Worm (Caenorhabditis elegans): Measurements from ENCODE around the gene sor-1.
A peak's percentile ranks its signal among the peaks of the same experiment; 100 is the strongest.

Gene sor-1

ce11 chrIII:8380645-8381044, 37.3 kb upstream of the sor-1 start, which contains the start of gene R05D3.12:
R05D3.12 (plus strand) TSS chrIII:8380945.
- TF ChIP-seq let-607 (tag; optimal IDR thresholded peaks at IDR 0.05) (no peak), attf-3 (GFP tag; conservative IDR thresholded peaks at IDR 0.05) (no peak), madf-6 (GFP tag; IDR thresholded peaks at IDR 0.05) (peak; percentile 27; the same call in 1 of the 2 replicates), Y53F4B.3 (GFP tag; IDR thresholded peaks at IDR 0.05) (no peak), hsf-1 (GFP tag; IDR thresholded peaks at IDR 0.05) (no peak), F57A8.1 (GFP tag; optimal IDR thresholded peaks at IDR 0.05) (no peak), ztf-26 (tag; optimal IDR thresholded peaks at IDR 0.05) (no peak), F49E8.2 (tag; optimal IDR thresholded peaks at IDR 0.05; ENCODE audit: insufficient read depth) (no peak), Y53G8AR.9 (GFP tag; conservative IDR thresholded peaks at IDR 0.05) (0 out of 2 replicates have a peak, but pooled peaks have one; percentile 16), nhr-179 (tag; optimal IDR thresholded peaks at IDR 0.05) (no peak), F52B5.7 (tag; optimal IDR thresholded peaks at IDR 0.05) (no peak), ceh-27 (GFP tag; optimal IDR thresholded peaks at IDR 0.05) (no peak)

ce11 chrIII:8389539-8389938, 28.4 kb upstream of the sor-1 start, which contains the start of gene ZK353.4:
ZK353.4 (minus strand) TSS chrIII:8389639.
- TF ChIP-seq Y79H2A.3 (GFP tag; conservative IDR thresholded peaks at IDR 0.05): no peak
- TF ChIP-seq madf-3 (GFP tag; IDR thresholded peaks at IDR 0.05): no peak
- TF ChIP-seq dpff-1 (tag; optimal IDR thresholded peaks at IDR 0.05): no peak
- TF ChIP-seq F57A8.1 (GFP tag; optimal IDR thresholded peaks at IDR 0.05): no peak
- TF ChIP-seq ceh-100 (GFP tag; IDR thresholded peaks at IDR 0.05): no peak
- no peak for TF ChIP-seq die-1 (tag; optimal IDR thresholded peaks at IDR 0.05)
- no peak for TF ChIP-seq ztf-18 (tag; optimal IDR thresholded peaks at IDR 0.05)
- TF ChIP-seq atf-7 (tag; optimal IDR thresholded peaks at IDR 0.05): no peak
- no peak for TF ChIP-seq B0261.1 (tag; optimal IDR thresholded peaks at IDR 0.05)
- no peak for TF ChIP-seq efl-1 (GFP tag; optimal IDR thresholded peaks at IDR 0.05)
- no peak for TF ChIP-seq athp-1 (tag; optimal IDR thresholded peaks at IDR 0.05)
- no peak for TF ChIP-seq bed-1 (GFP tag; IDR thresholded peaks at IDR 0.05)
- no peak for TF ChIP-seq ceh-27 (GFP tag; optimal IDR thresholded peaks at IDR 0.05)
- no peak for TF ChIP-seq dpl-1 (GFP tag; optimal IDR thresholded peaks at IDR 0.05)
- TF ChIP-seq D2030.7 (GFP tag; IDR thresholded peaks at IDR 0.05): no peak
- no peak for TF ChIP-seq nfya-1 (tag; optimal IDR thresholded peaks at IDR 0.05; ENCODE audit: borderline replicate concordance, insufficient read depth)
- TF ChIP-seq pha-4 (tag; optimal IDR thresholded peaks at IDR 0.05): no peak
- no peak for TF ChIP-seq T26A5.8 (tag; optimal IDR thresholded peaks at IDR 0.05)
- no peak for TF ChIP-seq rpc-1 (optimal IDR thresholded peaks at IDR 0.05)
- TF ChIP-seq rpc-1 (tag; optimal IDR thresholded peaks at IDR 0.05): no peak

ce11 chrIII:8392307-8392706, 25.7 kb upstream of the sor-1 start:
- TF ChIP-seq nfya-2 (GFP tag; IDR thresholded peaks at IDR 0.05) (no peak), nfyb-1 (GFP tag; IDR thresholded peaks at IDR 0.05) (0 out of 2 replicates have a peak, but pooled peaks have one; percentile 19), K12H6.12 (tag; optimal IDR thresholded peaks at IDR 0.05) (peak; percentile 22)

ce11 chrIII:8394374-8395302, 23.3 kb upstream of the sor-1 start, which contains the start of gene ZK353.10:
ZK353.10 (minus strand) TSS chrIII:8394424.
- TF ChIP-seq madf-10 (tag; optimal IDR thresholded peaks at IDR 0.05) (no peak), Y56A3A.18 (GFP tag; IDR thresholded peaks at IDR 0.05) (no peak), dox-1 (GFP tag; IDR thresholded peaks at IDR 0.05) (no peak), snpc-1.1 (tag; optimal IDR thresholded peaks at IDR 0.05; ENCODE audit: insufficient read depth) (no peak), madf-3 (GFP tag; IDR thresholded peaks at IDR 0.05) (no peak), hlh-12 (tag; optimal IDR thresholded peaks at IDR 0.05) (no peak), sdz-38 (tag; optimal IDR thresholded peaks at IDR 0.05) (no peak), attf-3 (GFP tag; conservative IDR thresholded peaks at IDR 0.05) (no peak), hmg-1.2 (GFP tag; IDR thresholded peaks at IDR 0.05) (no peak), rcor-1 (GFP tag; IDR thresholded peaks at IDR 0.05) (no peak), mxl-1 (tag; optimal IDR thresholded peaks at IDR 0.05) (no peak), let-607 (tag; optimal IDR thresholded peaks at IDR 0.05) (no peak), aptf-2 (GFP tag; conservative IDR thresholded peaks at IDR 0.05) (no peak), F57C9.4 (tag; optimal IDR thresholded peaks at IDR 0.05) (no peak)
